Fruit fly (Drosophila melanogaster): ENCODE measurements around the gene CG6793.

Gene CG6793

dm6 chr3L:12050629-12051028, 8.4 kb downstream of the CG6793 start (continued):
- TF ChIP-seq Abd-B (GFP tag; optimal IDR thresholded peaks at IDR 0.05), result peak; percentile 55
- no peak for TF ChIP-seq sima (GFP tag; optimal IDR thresholded peaks at IDR 0.05)
- no peak for TF ChIP-seq CG11723 (GFP tag; optimal IDR thresholded peaks at IDR 0.05)
- no peak for TF ChIP-seq CG18764 (GFP tag; optimal IDR thresholded peaks at IDR 0.05)
- no peak for TF ChIP-seq E2f2 (GFP tag; IDR thresholded peaks at IDR 0.05)
- no peak for TF ChIP-seq B-H1 (GFP tag; IDR thresholded peaks at IDR 0.05)
- no peak for TF ChIP-seq CG1792 (GFP tag; optimal IDR thresholded peaks at IDR 0.05)
- no peak for TF ChIP-seq Kr (GFP tag; optimal IDR thresholded peaks at IDR 0.05)
- no peak for TF ChIP-seq scrt (GFP tag; optimal IDR thresholded peaks at IDR 0.05)
- peak; percentile 8 for TF ChIP-seq bab2 (GFP tag; optimal IDR thresholded peaks at IDR 0.05)
- TF ChIP-seq CG8281 (tag; optimal IDR thresholded peaks at IDR 0.05), result no peak
- TF ChIP-seq seq (GFP tag; IDR thresholded peaks at IDR 0.05), result no peak
- TF ChIP-seq Gsc (GFP tag; IDR thresholded peaks at IDR 0.05), result no peak
- peak; percentile 23; the same call in 1 of the 2 replicates for TF ChIP-seq CG3847 (GFP tag; IDR thresholded peaks at IDR 0.05)
- no peak for TF ChIP-seq tin (GFP tag; optimal IDR thresholded peaks at IDR 0.05)
- TF ChIP-seq pzg (GFP tag; optimal IDR thresholded peaks at IDR 0.05), result no peak
- no peak for TF ChIP-seq Med (GFP tag)
- TF ChIP-seq gcm (GFP tag; optimal IDR thresholded peaks at IDR 0.05), result peak; percentile 11
- TF ChIP-seq CG6272 (GFP tag; IDR thresholded peaks at IDR 0.05), result 0 out of 2 replicates have a peak, but pooled peaks have one; percentile 23
- TF ChIP-seq CG8924 (tag; optimal IDR thresholded peaks at IDR 0.05), result peak; percentile 27
- TF ChIP-seq jumu (GFP tag; optimal IDR thresholded peaks at IDR 0.05), result no peak
- no peak for TF ChIP-seq CG15601 (tag; optimal IDR thresholded peaks at IDR 0.05)
- TF ChIP-seq CG12391 (tag; optimal IDR thresholded peaks at IDR 0.05), result peak; percentile 22
- no peak for TF ChIP-seq Hr78 (GFP tag; optimal IDR thresholded peaks at IDR 0.05)
- TF ChIP-seq Vsx1 (GFP tag; optimal IDR thresholded peaks at IDR 0.05), result no peak
- TF ChIP-seq psq (GFP tag; optimal IDR thresholded peaks at IDR 0.05), result no peak
- TF ChIP-seq zen2 (GFP tag; IDR thresholded peaks at IDR 0.05; ENCODE audit: partially characterized antibody), result no peak
- TF ChIP-seq CG18262 (tag; optimal IDR thresholded peaks at IDR 0.05), result peak; percentile 31
- no peak for TF ChIP-seq D19B (GFP tag; optimal IDR thresholded peaks at IDR 0.05)
- TF ChIP-seq CG2712 (tag; optimal IDR thresholded peaks at IDR 0.05), result peak; percentile 49
- TF ChIP-seq Hmx (GFP tag; optimal IDR thresholded peaks at IDR 0.05), result no peak
- TF ChIP-seq CG9817 (tag; optimal IDR thresholded peaks at IDR 0.05), result peak; percentile 37
- no peak for TF ChIP-seq CG3838 (GFP tag; optimal IDR thresholded peaks at IDR 0.05)
- no peak for TF ChIP-seq ewg (GFP tag; optimal IDR thresholded peaks at IDR 0.05)
- TF ChIP-seq Hmr (GFP tag; optimal IDR thresholded peaks at IDR 0.05), result no peak
- no peak for TF ChIP-seq CG6765 (GFP tag; optimal IDR thresholded peaks at IDR 0.05)
- 0 out of 2 replicates have a peak, but pooled peaks have one; percentile 29 for TF ChIP-seq Poxn (GFP tag; IDR thresholded peaks at IDR 0.05)
- TF ChIP-seq dan (GFP tag; IDR thresholded peaks at IDR 0.05), result no peak
- no peak for TF ChIP-seq Rx (GFP tag; IDR thresholded peaks at IDR 0.05)
- TF ChIP-seq Lpt (GFP tag; optimal IDR thresholded peaks at IDR 0.05), result no peak
- no peak for TF ChIP-seq sob (GFP tag; IDR thresholded peaks at IDR 0.05)
- peak; percentile 49 for TF ChIP-seq Xrp1 (GFP tag; IDR thresholded peaks at IDR 0.05)
- TF ChIP-seq dysf (GFP tag; IDR thresholded peaks at IDR 0.05), result peak; percentile 66; the same call in 2 of the 3 replicates
- 0 out of 2 replicates have a peak, but pooled peaks have one; percentile 15 for TF ChIP-seq stc (GFP tag; IDR thresholded peaks at IDR 0.05)
- TF ChIP-seq CrebB (tag; optimal IDR thresholded peaks at IDR 0.05), result no peak
- no peak for TF ChIP-seq Ssrp (tag; optimal IDR thresholded peaks at IDR 0.05)
- TF ChIP-seq CG32772 (GFP tag; IDR thresholded peaks at IDR 0.05), result no peak
- no peak for TF ChIP-seq NFAT (GFP tag; IDR thresholded peaks at IDR 0.05)
- no peak for TF ChIP-seq Dek (tag; optimal IDR thresholded peaks at IDR 0.05)
- TF ChIP-seq CG7271 (tag; optimal IDR thresholded peaks at IDR 0.05), result no peak
- TF ChIP-seq CG9437 (GFP tag; optimal IDR thresholded peaks at IDR 0.05), result no peak
- TF ChIP-seq Fer3 (tag; optimal IDR thresholded peaks at IDR 0.05), result peak; percentile 28
